Fruit fly (Drosophila melanogaster): Measurements from ENCODE around the gene CG7202.

DNA sequence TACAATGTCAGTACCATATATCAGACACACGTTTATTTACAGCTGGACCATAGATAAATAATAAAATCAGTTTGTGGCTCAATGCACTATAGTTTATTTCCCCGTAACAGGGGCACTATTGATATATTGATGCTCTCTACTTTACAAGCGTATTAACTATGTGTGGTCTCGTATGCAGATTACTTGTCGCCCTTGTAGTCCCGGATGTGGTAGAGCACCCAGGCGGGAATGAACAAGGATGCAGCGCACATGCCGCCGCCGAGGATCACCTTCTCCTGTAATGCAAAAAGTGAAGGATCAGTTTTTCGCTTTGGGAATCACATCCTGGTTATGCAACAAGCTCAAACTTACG lies 46.3 kb upstream of the CG7202 start:
- TF ChIP-seq CG13204 (GFP tag; optimal IDR thresholded peaks at IDR 0.05) (no peak), EcR (GFP tag; optimal IDR thresholded peaks at IDR 0.05) (no peak), fd96Ca (GFP tag; IDR thresholded peaks at IDR 0.05) (no peak), CG4496 (GFP tag; IDR thresholded peaks at IDR 0.05) (no peak), CG34367 (tag; optimal IDR thresholded peaks at IDR 0.05) (no peak), Ets98B (GFP tag; IDR thresholded peaks at IDR 0.05) (no peak), gl (tag; optimal IDR thresholded peaks at IDR 0.05) (no peak), D1 (tag; optimal IDR thresholded peaks at IDR 0.05) (no peak), CG17806 (tag; optimal IDR thresholded peaks at IDR 0.05) (no peak), Pif1B (GFP tag; optimal IDR thresholded peaks at IDR 0.05) (no peak), CG10348 (GFP tag; IDR thresholded peaks at IDR 0.05) (no peak)

Data from whole organism, pupa.